Worm (Caenorhabditis elegans) whole organism, L1 larva: ENCODE results near the gene F58G1.2.
A peak's percentile ranks its signal among the peaks of the same experiment; 100 is the strongest.

Experiments used
- C04F5.9 ChIP-seq: sonication (generic microtip); optimal IDR thresholded peaks from 2 replicates; lab custom pipeline; 2016; ENCODE audit warnings: missing genetic modification characterization, missing compliant biosample characterization
- C16A3.4 ChIP-seq: fragments of 150-350 bp; optimal IDR thresholded peaks from 2 replicates; lab custom pipeline; 2014; ENCODE audit warnings: missing biosample characterization, missing genetic modification characterization
- C34B4.2 ChIP-seq: sonication (generic microtip); optimal IDR thresholded peaks from 2 replicates; lab custom pipeline; 2017; ENCODE audit warnings: mild to moderate bottlenecking, missing genetic modification characterization, missing compliant biosample characterization
- F16B12.6 ChIP-seq: fragments of 150-350 bp; optimal IDR thresholded peaks from 2 replicates; lab custom pipeline; 2014; ENCODE audit warnings: missing biosample characterization, missing genetic modification characterization
- Y116A8C.19 ChIP-seq: sonication (generic microtip); optimal IDR thresholded peaks from 2 replicates; lab custom pipeline; 2016; ENCODE audit warnings: missing compliant biosample characterization, missing genetic modification characterization, borderline replicate concordance
- aha-1 ChIP-seq: fragments of 150-350 bp; optimal IDR thresholded peaks from 2 replicates; lab custom pipeline; 2014; ENCODE audit warnings: missing biosample characterization, missing genetic modification characterization
- blmp-1 ChIP-seq: fragments of 150-350 bp; optimal IDR thresholded peaks from 2 replicates; lab custom pipeline; 2014; ENCODE audit warnings: missing biosample characterization, missing genetic modification characterization
- ceh-82 ChIP-seq, 3 experiments: fragments of 150-350 bp in 1 of 3; sonication (generic microtip) in 2 of 3; optimal IDR thresholded peaks; 2 replicates each; lab custom pipeline; 2014 to 2017; ENCODE audit warnings: missing biosample characterization in 3 of 3, missing genetic modification characterization in 3 of 3
- ceh-90 ChIP-seq: sonication (generic microtip); optimal IDR thresholded peaks from 2 replicates; lab custom pipeline; 2016; ENCODE audit warnings: missing genetic modification characterization, missing compliant biosample characterization
- dpl-1 ChIP-seq, 3 experiments: fragments of 150-350 bp in 2 of 3; sonication (generic microtip) in 1 of 3; optimal IDR thresholded peaks; 2 replicates each; lab custom pipeline; 2014 to 2017; ENCODE audit warnings: missing biosample characterization in 3 of 3, missing genetic modification characterization in 3 of 3, missing genetic modification reagents in 3 of 3
- dsc-1 ChIP-seq: sonication (generic microtip); optimal IDR thresholded peaks from 2 replicates; lab custom pipeline; 2016; ENCODE audit warnings: mild to moderate bottlenecking, missing genetic modification characterization, missing compliant biosample characterization
- ets-5 ChIP-seq: fragments of 200-800 bp; sonication (Bioruptor generic); IDR thresholded peaks from 2 replicates; pipeline ENCODE4 v1.3.6; 2022; ENCODE audit warnings: missing genetic modification characterization, missing compliant biosample characterization
- fkh-8 ChIP-seq: sonication (generic microtip); optimal IDR thresholded peaks from 2 replicates; lab custom pipeline; 2016; ENCODE audit warnings: mild to moderate bottlenecking, missing genetic modification characterization, missing compliant biosample characterization
- hlh-17 ChIP-seq: fragments of 200-800 bp; sonication (Bioruptor generic); optimal IDR thresholded peaks from 2 replicates; lab custom pipeline; 2018; ENCODE audit warnings: missing genetic modification characterization, mild to moderate bottlenecking, missing compliant biosample characterization, moderate library complexity, borderline replicate concordance
- irx-1 ChIP-seq: sonication (generic microtip); optimal IDR thresholded peaks from 2 replicates; lab custom pipeline; 2016; ENCODE audit warnings: missing genetic modification characterization, missing compliant biosample characterization
- isw-1 ChIP-seq: fragments of 200-800 bp; sonication (Bioruptor generic); IDR thresholded peaks from 2 replicates; pipeline ENCODE4 v1.3.6; 2022; ENCODE audit warnings: missing genetic modification characterization, missing compliant biosample characterization
- jun-1 ChIP-seq: fragments of 150-350 bp; optimal IDR thresholded peaks from 2 replicates; lab custom pipeline; 2014; ENCODE audit warnings: missing biosample characterization, missing genetic modification reagents, missing genetic modification characterization
- lin-13 ChIP-seq: fragments of 150-350 bp; optimal IDR thresholded peaks from 2 replicates; lab custom pipeline; 2014; ENCODE audit warnings: missing biosample characterization, missing genetic modification reagents, missing genetic modification characterization
- lin-15B ChIP-seq: fragments of 150-350 bp; sonication (generic microtip); optimal IDR thresholded peaks from 3 replicates; lab custom pipeline; 2014; ENCODE audit warnings: missing biosample characterization, missing genetic modification characterization
- lin-35 ChIP-seq, 2 experiments: fragments of 150-350 bp; optimal IDR thresholded peaks; 2 replicates each; lab custom pipeline; 2014; ENCODE audit warnings: missing biosample characterization in 2 of 2, missing genetic modification characterization in 2 of 2, missing genetic modification reagents in 2 of 2
- lin-39 ChIP-seq: fragments of 150-350 bp; optimal IDR thresholded peaks from 2 replicates; lab custom pipeline; 2014; ENCODE audit warnings: missing biosample characterization, missing genetic modification reagents, missing genetic modification characterization
- lsy-2 ChIP-seq, 2 experiments: fragments of 150-350 bp; optimal IDR thresholded peaks; 2 replicates each; lab custom pipeline; 2014; ENCODE audit warnings: missing biosample characterization in 2 of 2, missing genetic modification characterization in 2 of 2
- mab-9 ChIP-seq: fragments of 200-800 bp; sonication (Bioruptor generic); IDR thresholded peaks from 2 replicates; pipeline ENCODE4 v1.3.6; 2022; ENCODE audit warnings: missing genetic modification reagents, missing genetic modification characterization, missing compliant biosample characterization
- mdl-1 ChIP-seq, 2 experiments: fragments of 150-350 bp; optimal IDR thresholded peaks; 2 replicates each; lab custom pipeline; 2014 to 2017; ENCODE audit warnings: missing biosample characterization in 2 of 2, missing genetic modification characterization in 2 of 2, inconsistent platforms in 1 of 2
- mef-2 ChIP-seq: fragments of 150-350 bp; optimal IDR thresholded peaks from 2 replicates; lab custom pipeline; 2014; ENCODE audit warnings: missing biosample characterization, missing genetic modification characterization
- nhr-11 ChIP-seq: fragments of 150-350 bp; optimal IDR thresholded peaks from 2 replicates; lab custom pipeline; 2014; ENCODE audit warnings: missing biosample characterization, missing genetic modification characterization
- nhr-12 ChIP-seq: sonication (generic microtip); optimal IDR thresholded peaks from 2 replicates; lab custom pipeline; 2017; ENCODE audit warnings: missing biosample characterization, missing genetic modification characterization
- nhr-20 ChIP-seq: sonication (generic microtip); optimal IDR thresholded peaks from 2 replicates; lab custom pipeline; 2016; ENCODE audit warnings: mild to moderate bottlenecking, missing genetic modification characterization, missing compliant biosample characterization
- nhr-237 ChIP-seq: fragments of 150-350 bp; optimal IDR thresholded peaks from 2 replicates; lab custom pipeline; 2014; ENCODE audit warnings: missing biosample characterization, missing genetic modification characterization
- nhr-47 ChIP-seq: sonication (generic microtip); optimal IDR thresholded peaks from 2 replicates; lab custom pipeline; 2016; ENCODE audit warnings: mild to moderate bottlenecking, missing genetic modification characterization, moderate library complexity, missing compliant biosample characterization
- nhr-71 ChIP-seq: sonication (generic microtip); optimal IDR thresholded peaks from 2 replicates; lab custom pipeline; 2016; ENCODE audit warnings: mild to moderate bottlenecking, missing genetic modification characterization, moderate library complexity, missing compliant biosample characterization
- nhr-76 ChIP-seq: sonication (generic microtip); optimal IDR thresholded peaks from 2 replicates; lab custom pipeline; 2017; ENCODE audit warnings: missing biosample characterization, missing genetic modification characterization
- nhr-84 ChIP-seq: sonication (generic microtip); optimal IDR thresholded peaks from 2 replicates; lab custom pipeline; 2017; ENCODE audit warnings: missing biosample characterization, missing genetic modification characterization
- nhr-85 ChIP-seq: sonication (generic microtip); peaks from one replicate; lab custom pipeline; 2016; ENCODE audit warnings: missing genetic modification characterization, inconsistent platforms, missing compliant biosample characterization
- nhr-90 ChIP-seq: sonication (generic microtip); optimal IDR thresholded peaks from 2 replicates; lab custom pipeline; 2016; ENCODE audit warnings: mild to moderate bottlenecking, missing genetic modification characterization, missing compliant biosample characterization; ENCODE audit not compliant: poor library complexity
- pag-3 ChIP-seq: sonication (generic microtip); optimal IDR thresholded peaks from 2 replicates; lab custom pipeline; 2017; ENCODE audit warnings: missing genetic modification characterization, mild to moderate bottlenecking, missing compliant biosample characterization, antibody characterized with exemption, borderline replicate concordance; ENCODE audit not compliant: insufficient read depth
- pax-3 ChIP-seq: fragments of 200-800 bp; sonication (Bioruptor generic); optimal IDR thresholded peaks from 2 replicates; lab custom pipeline; 2018; ENCODE audit warnings: mild to moderate bottlenecking, missing genetic modification characterization, moderate library complexity, missing compliant biosample characterization
- rnt-1 ChIP-seq: sonication (generic microtip); optimal IDR thresholded peaks from 2 replicates; lab custom pipeline; 2016; ENCODE audit warnings: mild to moderate bottlenecking, missing genetic modification characterization, moderate library complexity, missing compliant biosample characterization
- skn-1 ChIP-seq: fragments of 150-350 bp; optimal IDR thresholded peaks from 2 replicates; lab custom pipeline; 2014; ENCODE audit warnings: missing biosample characterization, missing genetic modification characterization
- sox-4 ChIP-seq: sonication (generic microtip); optimal IDR thresholded peaks from 2 replicates; lab custom pipeline; 2016; ENCODE audit warnings: missing genetic modification characterization, missing compliant biosample characterization
- sptf-1 ChIP-seq: fragments of 150-350 bp; optimal IDR thresholded peaks from 2 replicates; lab custom pipeline; 2014; ENCODE audit warnings: missing biosample characterization, missing genetic modification characterization
- swsn-7 ChIP-seq: sonication (generic microtip); optimal IDR thresholded peaks from 2 replicates; lab custom pipeline; 2016; ENCODE audit warnings: missing genetic modification characterization, missing compliant biosample characterization
- tlp-1 ChIP-seq: fragments of 150-350 bp; optimal IDR thresholded peaks from 2 replicates; lab custom pipeline; 2014; ENCODE audit warnings: missing biosample characterization, missing genetic modification characterization
- unc-30 ChIP-seq: sonication (generic microtip); optimal IDR thresholded peaks from 2 replicates; lab custom pipeline; 2017; ENCODE audit warnings: missing biosample characterization, missing genetic modification characterization
- unc-86 ChIP-seq: sonication (generic microtip); optimal IDR thresholded peaks from 2 replicates; lab custom pipeline; 2016; ENCODE audit warnings: missing genetic modification characterization, missing compliant biosample characterization
- unc-98 ChIP-seq: fragments of 200-800 bp; sonication (Bioruptor generic); IDR thresholded peaks from 2 replicates; pipeline ENCODE4 v1.3.6; 2022; ENCODE audit warnings: missing genetic modification characterization, missing compliant biosample characterization
- vab-15 ChIP-seq: sonication (generic microtip); optimal IDR thresholded peaks from 2 replicates; lab custom pipeline; 2017; ENCODE audit warnings: missing genotype, mild to moderate bottlenecking, missing genetic modification characterization, missing compliant biosample characterization
- xbp-1 ChIP-seq: sonication (generic microtip); optimal IDR thresholded peaks from 2 replicates; lab custom pipeline; 2016; ENCODE audit warnings: missing genetic modification characterization, missing compliant biosample characterization
- zag-1 ChIP-seq: fragments of 150-350 bp; optimal IDR thresholded peaks from 2 replicates; lab custom pipeline; 2014; ENCODE audit warnings: missing biosample characterization, missing genetic modification characterization
- zip-4 ChIP-seq: fragments of 200-800 bp; sonication (Bioruptor generic); optimal IDR thresholded peaks from 2 replicates; lab custom pipeline; 2018; ENCODE audit warnings: mild to moderate bottlenecking, missing genetic modification characterization, moderate library complexity, missing compliant biosample characterization

The F58G1.2 gene

ce11 chrII:12948158-12948557 lies 29.3 kb upstream of the F58G1.2 start, which contains the start of gene F58G1.7:
F58G1.7 (minus strand) TSS chrII:12948258.
- TF ChIP-seq ceh-82 (tag; optimal IDR thresholded peaks at IDR 0.05; lab: Kevin White, UChicago) (no peak), blmp-1 (tag; lab: Kevin White, UChicago) (peak; percentile 50)

- TF ChIP-seq nhr-76 (tag; lab: Kevin White, UChicago) = peak; percentile 42
- peak; percentile 95 for TF ChIP-seq irx-1
- TF ChIP-seq unc-86 = peak; percentile 91
- no peak for TF ChIP-seq zag-1
- peak; percentile 95 for TF ChIP-seq fkh-8
- peak; percentile 88 for TF ChIP-seq jun-1 (tag; lab: Kevin White, UChicago)
- TF ChIP-seq aha-1 (tag; lab: Kevin White, UChicago) = peak; percentile 25
- TF ChIP-seq tlp-1 (tag; lab: Kevin White, UChicago) = no peak
- TF ChIP-seq vab-15 (tag; lab: Kevin White, UChicago) = no peak
- TF ChIP-seq pax-3 (tag; lab: Kevin White, UChicago) = peak; percentile 93
- peak; percentile 77 for TF ChIP-seq mef-2 (tag; lab: Kevin White, UChicago)
- TF ChIP-seq mdl-1 (tag; optimal IDR thresholded peaks at IDR 0.05; lab: Kevin White, UChicago) = peak in 1 of 2 experiments; percentile 78
- peak; percentile 97 for TF ChIP-seq nhr-85 (tag; lab: Kevin White, UChicago)
- TF ChIP-seq ceh-90 = peak; percentile 64
- TF ChIP-seq sox-4 = peak; percentile 81
- peak; percentile 95 for TF ChIP-seq rnt-1
- TF ChIP-seq nhr-90 (tag; lab: Kevin White, UChicago) = peak; percentile 99
- peak; percentile 39 for TF ChIP-seq F16B12.6
- TF ChIP-seq sptf-1 (tag; lab: Kevin White, UChicago) = no peak
- peak; percentile 43 for TF ChIP-seq blmp-1 (tag; lab: Kevin White, UChicago)
- TF ChIP-seq nhr-20 (tag; lab: Kevin White, UChicago) = peak; percentile 97
- TF ChIP-seq mab-9 (GFP tag; lab: Robert Waterston, UW) = peak; percentile 80; the same call in 1 of the 2 replicates
- TF ChIP-seq ceh-82 (tag; optimal IDR thresholded peaks at IDR 0.05; lab: Kevin White, UChicago) = peak; percentile 90 to 94 (median 92)
- peak; percentile 68 for TF ChIP-seq unc-98 (GFP tag; lab: Robert Waterston, UW)
- peak; percentile 69 to 89 for TF ChIP-seq lin-35 (GFP tag; optimal IDR thresholded peaks at IDR 0.05; lab: Kevin White, UChicago)
- TF ChIP-seq nhr-84 (tag; lab: Kevin White, UChicago) = no peak
- TF ChIP-seq lin-15B = peak; percentile 35
- TF ChIP-seq hlh-17 (GFP tag; lab: Kevin White, UChicago) = no peak
- TF ChIP-seq xbp-1 (tag; lab: Kevin White, UChicago) = peak; percentile 94
- TF ChIP-seq nhr-12 (tag; lab: Kevin White, UChicago) = no peak
- TF ChIP-seq nhr-71 = peak; percentile 98
- TF ChIP-seq C04F5.9 (tag; lab: Kevin White, UChicago) = peak; percentile 89
- peak; percentile 70 for TF ChIP-seq nhr-11 (tag; lab: Kevin White, UChicago)
- TF ChIP-seq isw-1 (GFP tag; lab: Robert Waterston, UW) = peak; percentile 84
- TF ChIP-seq zip-4 = peak; percentile 92
- TF ChIP-seq C16A3.4 (tag; lab: Kevin White, UChicago) = peak; percentile 63
- TF ChIP-seq dpl-1 (GFP tag; optimal IDR thresholded peaks at IDR 0.05; lab: Kevin White, UChicago) = peak; percentile 57 to 71 (median 69)
- TF ChIP-seq pag-3 = no peak
- TF ChIP-seq lin-39 (tag; lab: Kevin White, UChicago) = peak; percentile 91
- TF ChIP-seq lin-13 = peak; percentile 86
- TF ChIP-seq swsn-7 = peak; percentile 98
- peak; percentile 83 for TF ChIP-seq C34B4.2 (tag; lab: Kevin White, UChicago)
- no peak for TF ChIP-seq unc-30 (tag; lab: Kevin White, UChicago)
- TF ChIP-seq dsc-1 (tag; lab: Kevin White, UChicago) = peak; percentile 97
- 0 out of 2 replicates have a peak, but pooled peaks have one; percentile 5 for TF ChIP-seq ets-5 (GFP tag; lab: Robert Waterston, UW)
- TF ChIP-seq Y116A8C.19 (tag; lab: Kevin White, UChicago) = peak; percentile 34
- TF ChIP-seq nhr-237 (tag; lab: Kevin White, UChicago) = peak; percentile 46
- TF ChIP-seq nhr-47 (tag; lab: Kevin White, UChicago) = peak; percentile 99
- TF ChIP-seq skn-1 (tag; lab: Kevin White, UChicago) = peak; percentile 76
- TF ChIP-seq lsy-2 (tag; optimal IDR thresholded peaks at IDR 0.05; lab: Kevin White, UChicago) = peak; percentile 79 to 85
These were observed 25.8 kb upstream of the F58G1.2 start for ce11 chrII:12944587-12945126.
